Worm (Caenorhabditis elegans): ENCODE results near the gene T07D4.2.
A peak's percentile ranks its signal among the peaks of the same experiment; 100 is the strongest.

T07D4.2 gene

ce11 chrII:8903871-8904270 lies 30.1 kb upstream of the T07D4.2 start:
- no peak for TF ChIP-seq rnt-1 (tag; optimal IDR thresholded peaks at IDR 0.05)

DNA sequence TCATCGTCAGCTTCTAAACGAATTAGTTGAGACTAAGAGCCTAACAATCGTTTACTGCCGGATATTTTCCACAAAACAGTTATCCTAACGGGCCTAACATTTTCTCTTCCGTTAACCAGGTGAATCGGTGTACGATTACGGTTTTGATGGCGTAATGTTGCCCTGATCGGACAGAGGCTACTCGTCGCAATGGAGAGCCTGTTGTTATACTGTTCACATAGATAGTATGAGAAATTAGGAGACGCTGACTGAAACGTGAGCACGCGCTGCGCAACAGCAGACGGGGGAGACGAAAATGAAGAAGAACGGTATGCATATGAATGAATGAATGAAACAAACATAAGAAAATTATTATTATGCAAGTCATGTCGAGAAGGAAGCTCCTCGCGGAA lies 25.6 kb upstream of the T07D4.2 start:
- TF ChIP-seq tbx-2 (tag; optimal IDR thresholded peaks at IDR 0.05) (peak; percentile 30), pha-2 (tag; optimal IDR thresholded peaks at IDR 0.05) (peak; percentile 29), fax-1 (tag; optimal IDR thresholded peaks at IDR 0.05) (no peak), ceh-34 (tag; optimal IDR thresholded peaks at IDR 0.05) (peak; percentile 24), rnt-1 (tag; optimal IDR thresholded peaks at IDR 0.05) (no peak), K09A11.1 (tag; optimal IDR thresholded peaks at IDR 0.05; ENCODE audit: insufficient read depth) (no peak), ceh-24 (tag; optimal IDR thresholded peaks at IDR 0.05) (no peak)

- peak; percentile 52 for TF ChIP-seq ceh-34 (tag; optimal IDR thresholded peaks at IDR 0.05)
- TF ChIP-seq ceh-18 (tag; optimal IDR thresholded peaks at IDR 0.05) = no peak
- TF ChIP-seq unc-55 (GFP tag; optimal IDR thresholded peaks at IDR 0.05) = peak; percentile 6
- peak; percentile 29 for TF ChIP-seq unc-42 (tag; optimal IDR thresholded peaks at IDR 0.05)
- peak; percentile 15 for TF ChIP-seq tbx-2 (tag; optimal IDR thresholded peaks at IDR 0.05)
- peak; percentile 52 for TF ChIP-seq ceh-19 (GFP tag; optimal IDR thresholded peaks at IDR 0.05)
These were observed 25.0 kb upstream of the T07D4.2 start for ce11 chrII:8898582-8899356.

ce11 chrII:8897244-8897643 lies 23.5 kb upstream of the T07D4.2 start:
- TF ChIP-seq ref-2 (tag; optimal IDR thresholded peaks at IDR 0.05) = peak; percentile 57
- TF ChIP-seq dmd-4 (tag; optimal IDR thresholded peaks at IDR 0.05; ENCODE audit: borderline replicate concordance) = no peak
- TF ChIP-seq unc-42 (tag; optimal IDR thresholded peaks at IDR 0.05) = peak; percentile 0

ce11 chrII:8896541-8896940 lies 22.8 kb upstream of the T07D4.2 start, which contains the start of gene lat-1:
Gene lat-1, plus strand, starts transcription at chrII:8896841.
- TF ChIP-seq mec-3 (tag; optimal IDR thresholded peaks at IDR 0.05; ENCODE audit: borderline replicate concordance) = no peak
- no peak for TF ChIP-seq ceh-9 (tag; optimal IDR thresholded peaks at IDR 0.05)
- peak; percentile 2 for TF ChIP-seq ceh-34 (tag; optimal IDR thresholded peaks at IDR 0.05)
- no peak for TF ChIP-seq pros-1 (tag; optimal IDR thresholded peaks at IDR 0.05)
- TF ChIP-seq pag-3 (tag; optimal IDR thresholded peaks at IDR 0.05; ENCODE audit: borderline replicate concordance) = no peak
- TF ChIP-seq dve-1 (tag; optimal IDR thresholded peaks at IDR 0.05) = no peak

DNA sequence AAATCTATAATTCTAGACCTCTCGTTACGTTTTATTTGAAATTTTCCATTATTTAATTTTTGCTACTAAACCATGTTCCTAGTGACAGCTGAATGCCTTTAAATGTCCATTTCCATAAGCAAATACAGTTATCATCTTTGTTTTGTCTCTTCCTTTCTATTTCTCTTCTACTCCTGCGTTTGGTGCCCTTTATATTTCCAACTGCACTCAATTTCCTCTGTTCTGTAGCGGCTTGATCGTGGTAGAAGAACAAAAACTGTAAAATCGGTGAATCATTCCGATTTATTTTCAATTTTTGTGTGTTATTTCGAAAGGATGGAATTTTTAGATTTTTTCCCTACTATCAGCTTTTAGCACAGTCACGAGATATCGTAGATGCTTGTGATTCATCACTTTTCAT lies 22.2 kb upstream of the T07D4.2 start:
- TF ChIP-seq C38D4.7 (GFP tag; optimal IDR thresholded peaks at IDR 0.05) (no peak), Y22D7AL.16 (tag; optimal IDR thresholded peaks at IDR 0.05) (no peak), ttx-3 (tag; optimal IDR thresholded peaks at IDR 0.05) (no peak), ceh-18 (tag; optimal IDR thresholded peaks at IDR 0.05) (no peak), hlh-8 (tag; optimal IDR thresholded peaks at IDR 0.05) (no peak), npax-4 (tag; optimal IDR thresholded peaks at IDR 0.05) (no peak), ceh-6 (GFP tag; optimal IDR thresholded peaks at IDR 0.05) (no peak), C08G9.2 (tag; optimal IDR thresholded peaks at IDR 0.05) (no peak), dve-1 (tag; optimal IDR thresholded peaks at IDR 0.05) (no peak), fkh-6 (tag; optimal IDR thresholded peaks at IDR 0.05) (no peak), zip-5 (tag; optimal IDR thresholded peaks at IDR 0.05) (no peak)

ce11 chrII:8895398-8895797 lies 21.7 kb upstream of the T07D4.2 start:
- no peak for TF ChIP-seq lim-6 (tag; optimal IDR thresholded peaks at IDR 0.05)

Data from whole organism, late embryonic.